Fruit fly (Drosophila melanogaster) whole organism, embryonic: Measurements from ENCODE around the gene CG17028.

Experiments used
- Atf3 ChIP-seq: fragments of 200-800 bp; sonication (Bioruptor generic); optimal IDR thresholded peaks from 3 replicates; lab custom pipeline; 2016; ENCODE audit warnings: missing biosample characterization, missing genetic modification characterization
- Atf6 ChIP-seq: fragments of 200-800 bp; sonication (Bioruptor generic); IDR thresholded peaks from 2 replicates; pipeline ENCODE4 v1.3.6; 2022; ENCODE audit warnings: missing biosample characterization, missing genetic modification characterization
- B-H1 ChIP-seq: fragments of 200-800 bp; sonication (Bioruptor generic); IDR thresholded peaks from 3 replicates; pipeline ENCODE4 v1.3.6; 2022; ENCODE audit warnings: missing biosample characterization, missing genetic modification characterization
- BtbVII ChIP-seq: fragments of 200-800 bp; sonication (Bioruptor generic); optimal IDR thresholded peaks from 3 replicates; lab custom pipeline; 2017; ENCODE audit warnings: missing biosample characterization, mild to moderate bottlenecking, missing genetic modification characterization
- C15 ChIP-seq: fragments of 200-800 bp; sonication (Bioruptor generic); IDR thresholded peaks from 3 replicates; pipeline ENCODE4 v1.3.6; 2022; ENCODE audit warnings: missing biosample characterization, missing genetic modification characterization
- CG1024 ChIP-seq: fragments of 200-800 bp; sonication (Bioruptor generic); IDR thresholded peaks from 2 replicates; pipeline ENCODE4 v1.3.6; 2022; ENCODE audit warnings: missing biosample characterization, missing genetic modification characterization
- CG10321 ChIP-seq: fragments of 200-800 bp; sonication (Bioruptor generic); IDR thresholded peaks from 2 replicates; pipeline ENCODE4 v1.3.6; 2022; ENCODE audit warnings: missing biosample characterization, missing genetic modification characterization
- CG10366 ChIP-seq: fragments of 200-800 bp; sonication (Bioruptor generic); IDR thresholded peaks from 2 replicates; pipeline ENCODE4 v1.3.6; 2022; ENCODE audit warnings: missing biosample characterization, missing genetic modification characterization
- CG11093 ChIP-seq: fragments of 200-800 bp; sonication (Bioruptor generic); IDR thresholded peaks from 3 replicates; pipeline ENCODE4 v1.3.6; 2022; ENCODE audit warnings: missing biosample characterization, missing genetic modification characterization
- CG11504 ChIP-seq: fragments of 200-800 bp; sonication (Bioruptor generic); optimal IDR thresholded peaks from 3 replicates; lab custom pipeline; 2019; ENCODE audit warnings: missing biosample characterization, mild to moderate bottlenecking, missing genetic modification characterization, moderate library complexity
- CG12071 ChIP-seq: fragments of 200-800 bp; sonication (Bioruptor generic); optimal IDR thresholded peaks from 3 replicates; lab custom pipeline; 2018; ENCODE audit warnings: missing biosample characterization, mild to moderate bottlenecking, missing genetic modification characterization
- CG12744 ChIP-seq: fragments of 200-800 bp; sonication (Bioruptor generic); optimal IDR thresholded peaks from 2 replicates; lab custom pipeline; 2016; ENCODE audit warnings: missing biosample characterization, missing genetic modification characterization
- CG13287 ChIP-seq: fragments of 200-800 bp; sonication (Bioruptor generic); IDR thresholded peaks from 2 replicates; pipeline ENCODE4 v1.3.6; 2022; ENCODE audit warnings: missing biosample characterization, missing genetic modification characterization; ENCODE audit not compliant: partially characterized antibody
- CG17612 ChIP-seq: fragments of 200-800 bp; sonication (Bioruptor generic); IDR thresholded peaks from 2 replicates; pipeline ENCODE4 v1.3.6; 2022; ENCODE audit warnings: missing biosample characterization, missing genetic modification characterization
- CG17802 ChIP-seq: fragments of 200-800 bp; sonication (Bioruptor generic); optimal IDR thresholded peaks from 2 replicates; lab custom pipeline; 2018; ENCODE audit warnings: missing biosample characterization, mild to moderate bottlenecking, missing genetic modification characterization, moderate library complexity
- CG18599 ChIP-seq: fragments of 200-800 bp; sonication (Bioruptor generic); optimal IDR thresholded peaks from 3 replicates; lab custom pipeline; 2017; ENCODE audit warnings: missing biosample characterization, missing genetic modification characterization, mild to moderate bottlenecking, moderate library complexity, missing genetic modification reagents
- CG31365 ChIP-seq: fragments of 200-800 bp; sonication (Bioruptor generic); optimal IDR thresholded peaks from 2 replicates; lab custom pipeline; 2018; ENCODE audit warnings: missing biosample characterization, mild to moderate bottlenecking, missing genetic modification characterization
- CG7271 ChIP-seq: fragments of 200-800 bp; sonication (Bioruptor generic); optimal IDR thresholded peaks from 2 replicates; lab custom pipeline; 2018; ENCODE audit warnings: missing biosample characterization, mild to moderate bottlenecking, missing genetic modification characterization, moderate library complexity
- CG9215 ChIP-seq: fragments of 200-800 bp; sonication (Bioruptor generic); IDR thresholded peaks from 2 replicates; pipeline ENCODE4 v1.3.6; 2022; ENCODE audit warnings: missing biosample characterization, missing genetic modification characterization
- CG9727 ChIP-seq: fragments of 200-800 bp; sonication (Bioruptor generic); optimal IDR thresholded peaks from 3 replicates; lab custom pipeline; 2017; ENCODE audit warnings: missing biosample characterization, mild to moderate bottlenecking, missing genetic modification characterization
- CG9817 ChIP-seq: fragments of 200-800 bp; sonication (Bioruptor generic); optimal IDR thresholded peaks from 2 replicates; lab custom pipeline; 2018; ENCODE audit warnings: missing biosample characterization, mild to moderate bottlenecking, missing genetic modification characterization, moderate library complexity
- Chrac-16 ChIP-seq: fragments of 200-800 bp; sonication (Bioruptor generic); optimal IDR thresholded peaks from 3 replicates; lab custom pipeline; 2016; ENCODE audit warnings: missing biosample characterization, missing genetic modification characterization
- Deaf1 ChIP-seq: fragments of 200-800 bp; optimal IDR thresholded peaks from 3 replicates; lab custom pipeline; 2019; ENCODE audit warnings: missing biosample characterization, mild to moderate bottlenecking, missing genetic modification characterization, moderate library complexity
- Dfd ChIP-seq, 2 experiments: fragments of >200 bp; optimal IDR thresholded peaks; 2 replicates each; lab custom pipeline; 2017; ENCODE audit warnings: missing biosample characterization in 2 of 2, missing genetic modification characterization in 2 of 2
- E2f2 ChIP-seq: fragments of 200-800 bp; sonication (Bioruptor generic); IDR thresholded peaks from 2 replicates; pipeline ENCODE4 v1.3.6; 2022; ENCODE audit warnings: missing biosample characterization, missing genetic modification characterization
- Elba2 ChIP-seq: fragments of 200-800 bp; sonication (Bioruptor generic); optimal IDR thresholded peaks from 3 replicates; lab custom pipeline; 2016; ENCODE audit warnings: missing biosample characterization, missing genetic modification characterization
- MESR4 ChIP-seq: fragments of 200-800 bp; sonication (Bioruptor generic); optimal IDR thresholded peaks from 2 replicates; lab custom pipeline; 2018; ENCODE audit warnings: missing biosample characterization, mild to moderate bottlenecking, missing genetic modification characterization, moderate library complexity
- Meics ChIP-seq: fragments of 200-800 bp; sonication (Bioruptor generic); optimal IDR thresholded peaks from 2 replicates; lab custom pipeline; 2017; ENCODE audit warnings: missing biosample characterization, mild to moderate bottlenecking, missing genetic modification characterization
- Oaz ChIP-seq: fragments of 200-800 bp; sonication (Bioruptor generic); IDR thresholded peaks from 2 replicates; pipeline ENCODE4 v1.3.6; 2022; ENCODE audit warnings: missing biosample characterization, missing genetic modification characterization
- Xrp1 ChIP-seq: fragments of 200-800 bp; sonication (Bioruptor generic); IDR thresholded peaks from 2 replicates; pipeline ENCODE4 v1.3.6; 2022; ENCODE audit warnings: missing biosample characterization, missing genetic modification characterization
- cas ChIP-seq: fragments of 200-800 bp; sonication (Bioruptor generic); IDR thresholded peaks from 2 replicates; pipeline ENCODE4 v1.3.6; 2022; ENCODE audit warnings: missing biosample characterization, missing genetic modification characterization
- cg ChIP-seq: fragments of 200-800 bp; sonication (Bioruptor generic); optimal IDR thresholded peaks from 3 replicates; lab custom pipeline; 2019; ENCODE audit warnings: missing biosample characterization, mild to moderate bottlenecking, missing genetic modification characterization, moderate library complexity
- chn ChIP-seq: fragments of 200-800 bp; sonication (Bioruptor generic); optimal IDR thresholded peaks from 2 replicates; lab custom pipeline; 2016; ENCODE audit warnings: missing biosample characterization, missing genetic modification characterization
- gt ChIP-seq: fragments of 200-800 bp; sonication (Bioruptor generic); IDR thresholded peaks from 2 replicates; pipeline ENCODE4 v1.3.6; 2022; ENCODE audit warnings: missing biosample characterization, missing genetic modification characterization
- kay ChIP-seq: fragments of 200-800 bp; sonication (Bioruptor generic); optimal IDR thresholded peaks from 2 replicates; lab custom pipeline; 2016; ENCODE audit warnings: missing biosample characterization, missing genetic modification characterization
- lilli ChIP-seq: fragments of 200-800 bp; sonication (Bioruptor generic); optimal IDR thresholded peaks from 3 replicates; lab custom pipeline; 2016; ENCODE audit warnings: missing biosample characterization, missing genetic modification characterization
- lov ChIP-seq, 2 experiments: fragments of 200-800 bp in 1 of 2; fragments of >200 bp in 1 of 2; sonication (Bioruptor generic) in 1 of 2; IDR thresholded peaks in 1 of 2; optimal IDR thresholded peaks in 1 of 2; 2 replicates in 1 of 2; 3 replicates in 1 of 2; pipeline versions ENCODE4 v1.3.6 to Lab custom; 2017 to 2022; ENCODE audit warnings: missing biosample characterization in 1 of 2, missing genetic modification characterization in 1 of 2
- nerfin-1 ChIP-seq: fragments of 200-800 bp; sonication (Bioruptor generic); optimal IDR thresholded peaks from 3 replicates; lab custom pipeline; 2019; ENCODE audit warnings: missing biosample characterization, mild to moderate bottlenecking, missing genetic modification characterization, moderate library complexity
- p53 ChIP-seq: fragments of 200-800 bp; sonication (Bioruptor generic); optimal IDR thresholded peaks from 2 replicates; lab custom pipeline; 2016; ENCODE audit warnings: missing biosample characterization, missing genetic modification characterization
- pnt ChIP-seq: fragments of 200-800 bp; sonication (Bioruptor generic); optimal IDR thresholded peaks from 3 replicates; lab custom pipeline; 2016; ENCODE audit warnings: missing biosample characterization, missing genetic modification characterization
- sd ChIP-seq: fragments of 200-800 bp; sonication (Bioruptor generic); optimal IDR thresholded peaks from 3 replicates; lab custom pipeline; 2018; ENCODE audit warnings: missing biosample characterization, mild to moderate bottlenecking, missing genetic modification characterization, moderate library complexity
- sob ChIP-seq: fragments of 200-800 bp; sonication (Bioruptor generic); IDR thresholded peaks from 2 replicates; pipeline ENCODE4 v1.3.6; 2022; ENCODE audit warnings: missing biosample characterization, missing genetic modification characterization
- tin ChIP-seq: fragments of 200-800 bp; sonication (Bioruptor generic); optimal IDR thresholded peaks from 3 replicates; lab custom pipeline; 2016; ENCODE audit warnings: missing biosample characterization, missing genetic modification characterization
- tio ChIP-seq: fragments of 200-800 bp; sonication (Bioruptor generic); optimal IDR thresholded peaks from 2 replicates; lab custom pipeline; 2017; ENCODE audit warnings: missing biosample characterization, missing genetic modification characterization, inconsistent platforms
- trem ChIP-seq: fragments of 200-800 bp; optimal IDR thresholded peaks from 3 replicates; lab custom pipeline; 2019; ENCODE audit warnings: missing biosample characterization, mild to moderate bottlenecking, missing genetic modification characterization, moderate library complexity
- tup ChIP-seq: fragments of 200-800 bp; sonication (Bioruptor generic); optimal IDR thresholded peaks from 2 replicates; lab custom pipeline; 2016; ENCODE audit warnings: missing biosample characterization, mild to moderate bottlenecking, missing genetic modification characterization, moderate library complexity
- unpg ChIP-seq: fragments of 200-800 bp; sonication (Bioruptor generic); optimal IDR thresholded peaks from 3 replicates; lab custom pipeline; 2018; ENCODE audit warnings: missing biosample characterization, mild to moderate bottlenecking, missing genetic modification characterization, moderate library complexity
- wdn ChIP-seq: fragments of 200-800 bp; sonication (Bioruptor generic); IDR thresholded peaks from 2 replicates; pipeline ENCODE4 v1.3.6; 2022; ENCODE audit warnings: missing biosample characterization, missing genetic modification characterization
- zf30C ChIP-seq: fragments of 200-800 bp; sonication (Bioruptor generic); optimal IDR thresholded peaks from 3 replicates; lab custom pipeline; 2018; ENCODE audit warnings: missing biosample characterization, mild to moderate bottlenecking, missing genetic modification characterization

The CG17028 gene

DNA sequence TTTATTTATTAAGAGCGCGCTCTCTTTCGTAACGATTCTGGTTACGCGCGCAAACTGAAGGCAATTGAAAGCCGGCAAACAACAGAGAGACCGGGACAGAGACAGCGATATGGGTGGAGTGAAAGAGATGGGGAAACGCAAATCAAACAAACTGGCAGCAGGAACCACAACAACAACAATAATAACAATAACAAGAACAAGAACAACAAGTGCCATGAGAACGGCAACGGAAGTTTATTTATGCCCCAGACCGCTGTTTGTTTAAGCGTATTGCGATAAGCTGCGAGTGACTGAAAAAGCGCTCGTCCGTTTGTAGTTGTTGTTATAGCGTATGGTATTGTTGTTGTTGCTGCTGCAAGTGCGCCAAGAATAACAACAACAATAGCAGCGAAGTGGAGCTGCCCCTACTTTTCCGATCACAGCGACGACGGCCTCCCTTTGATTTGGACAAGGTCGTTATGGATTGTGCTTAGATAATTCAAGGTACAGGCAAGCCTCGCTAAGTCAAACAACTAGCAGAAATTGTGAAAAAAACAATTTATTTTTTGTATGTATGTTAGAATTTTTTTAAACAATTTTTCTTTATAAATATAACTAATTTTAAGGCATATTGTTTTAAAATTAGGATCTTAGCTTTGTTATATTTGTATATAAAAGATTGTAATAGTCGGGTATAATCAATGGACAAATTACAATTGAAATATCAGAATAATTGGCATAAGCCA lies 47.9 kb downstream of the CG17028 start (continued):
- TF ChIP-seq p53 (GFP tag; lab: Kevin White, UChicago) (peak; percentile 27), CG10366 (GFP tag; lab: Robert Waterston, UW) (no peak; the same call in 1 of the 2 replicates), Dfd (GFP tag; optimal IDR thresholded peaks at IDR 0.05; lab: Kevin White, UChicago) (no peak), Atf3 (GFP tag; lab: Kevin White, UChicago) (peak; percentile 35), Chrac-16 (GFP tag; lab: Kevin White, UChicago) (no peak), Deaf1 (peak; percentile 41), chn (GFP tag; lab: Kevin White, UChicago) (peak; percentile 11), pnt (GFP tag; lab: Kevin White, UChicago) (peak; percentile 37), trem (tag; lab: Kevin White, UChicago) (peak; percentile 8), Oaz (GFP tag; lab: Robert Waterston, UW) (no peak), kay (GFP tag; lab: Kevin White, UChicago) (peak; percentile 30), sob (GFP tag; lab: Robert Waterston, UW) (peak; percentile 80), CG18599 (GFP tag; lab: Kevin White, UChicago) (peak; percentile 60), nerfin-1 (tag; lab: Kevin White, UChicago) (peak; percentile 47), CG9727 (GFP tag; lab: Kevin White, UChicago) (peak; percentile 75), Xrp1 (peak; percentile 85), cg (peak; percentile 15), MESR4 (GFP tag; lab: Kevin White, UChicago) (no peak), E2f2 (peak; percentile 55), CG17802 (no peak), B-H1 (peak; percentile 29; the same call in 1 of the 3 replicates), sd (tag; lab: Kevin White, UChicago) (peak; percentile 41), gt (no peak), Atf6 (GFP tag; lab: Robert Waterston, UW) (peak; percentile 78), unpg (GFP tag; lab: Kevin White, UChicago) (peak; percentile 45), wdn (peak; percentile 40; the same call in 1 of the 2 replicates), zf30C (GFP tag; lab: Kevin White, UChicago) (no peak), C15 (GFP tag; lab: Robert Waterston, UW) (peak; percentile 11; the same call in 1 of the 3 replicates), Elba2 (GFP tag; lab: Kevin White, UChicago) (no peak), tup (GFP tag; lab: Kevin White, UChicago) (peak; percentile 20), CG13287 (GFP tag; lab: Robert Waterston, UW) (no peak), CG9215 (GFP tag; lab: Robert Waterston, UW) (no peak), CG11093 (GFP tag; lab: Robert Waterston, UW) (peak; percentile 37; the same call in 1 of the 3 replicates), tio (no peak), CG10321 (GFP tag; lab: Robert Waterston, UW) (peak; percentile 65), CG12744 (GFP tag; lab: Kevin White, UChicago) (peak; percentile 67), CG1024 (peak; percentile 61; the same call in 1 of the 2 replicates), CG31365 (peak; percentile 55), Meics (peak; percentile 10), CG9817 (tag; lab: Kevin White, UChicago) (no peak), CG11504 (tag; lab: Kevin White, UChicago) (peak; percentile 40), CG12071 (GFP tag; lab: Kevin White, UChicago) (peak; percentile 59), tin (GFP tag; lab: Kevin White, UChicago) (no peak), lov (optimal IDR thresholded peaks at IDR 0.05; lab: Kevin White, UChicago) (no peak), lov (GFP tag; IDR thresholded peaks at IDR 0.05; lab: Robert Waterston, UW) (peak; percentile 87), cas (GFP tag; lab: Robert Waterston, UW) (no peak), BtbVII (GFP tag; lab: Kevin White, UChicago) (peak; percentile 65), CG17612 (GFP tag; lab: Robert Waterston, UW) (no peak), CG7271 (tag; lab: Kevin White, UChicago) (peak; percentile 7), lilli (GFP tag; lab: Kevin White, UChicago) (no peak)
